Worm (Caenorhabditis elegans) whole organism, L1 larva: ENCODE data around the gene C34B4.5.

Experiments used
- ceh-8 ChIP-seq: fragments of 200-800 bp; sonication (Bioruptor generic); optimal IDR thresholded peaks from 2 replicates; lab custom pipeline; 2018; ENCODE audit warnings: mild to moderate bottlenecking, missing genetic modification characterization, moderate library complexity, missing compliant biosample characterization
- ztf-4 ChIP-seq: fragments of 150-350 bp; optimal IDR thresholded peaks from 2 replicates; lab custom pipeline; 2014; ENCODE audit warnings: missing biosample characterization, missing genetic modification characterization

ce11 chrV:13070278-13070677, 25.5 kb upstream of the C34B4.5 start:
- TF ChIP-seq ceh-8 (no peak), ztf-4 (tag; lab: Kevin White, UChicago) (no peak)
